Fruit fly (Drosophila melanogaster): ENCODE results near the gene Galphaf.
A peak's percentile ranks its signal among the peaks of the same experiment; 100 is the strongest.

Galphaf gene

dm6 chr3L:16642088-16642507 lies 25.6 kb downstream of the Galphaf start (continued):
- TF ChIP-seq disco-r (GFP tag; optimal IDR thresholded peaks at IDR 0.05) (no peak), YL-1 (GFP tag; optimal IDR thresholded peaks at IDR 0.05) (no peak), Hr51 (GFP tag; optimal IDR thresholded peaks at IDR 0.05) (peak in 1 of 2 experiments; percentile 70), CG3407 (GFP tag; optimal IDR thresholded peaks at IDR 0.05) (peak; percentile 63), nmo (GFP tag; optimal IDR thresholded peaks at IDR 0.05) (peak; percentile 90), esg (GFP tag; conservative IDR thresholded peaks at IDR 0.05) (0 out of 2 replicates have a peak, but pooled peaks have one; percentile 28), stc (GFP tag; IDR thresholded peaks at IDR 0.05) (no peak), Hmr (GFP tag; optimal IDR thresholded peaks at IDR 0.05) (no peak), CG8765 (GFP tag; IDR thresholded peaks at IDR 0.05) (no peak), CG12155 (GFP tag; optimal IDR thresholded peaks at IDR 0.05) (no peak), ara (GFP tag; IDR thresholded peaks at IDR 0.05) (peak; percentile 64; the same call in 1 of the 2 replicates), zen2 (GFP tag; IDR thresholded peaks at IDR 0.05; ENCODE audit: partially characterized antibody) (no peak), Optix (GFP tag; IDR thresholded peaks at IDR 0.05) (no peak), CG1792 (GFP tag; optimal IDR thresholded peaks at IDR 0.05) (no peak), bsh (GFP tag; optimal IDR thresholded peaks at IDR 0.05) (peak; percentile 63 to 75), Lpt (GFP tag; optimal IDR thresholded peaks at IDR 0.05) (no peak), CG33557 (GFP tag; optimal IDR thresholded peaks at IDR 0.05) (peak; percentile 59), CG15269 (tag; optimal IDR thresholded peaks at IDR 0.05) (peak; percentile 38), vfl (GFP tag; optimal IDR thresholded peaks at IDR 0.05) (no peak), sisA (GFP tag; IDR thresholded peaks at IDR 0.05) (no peak; the same call in none of the 2 replicates), CG12104 (GFP tag; optimal IDR thresholded peaks at IDR 0.05) (peak; percentile 21), tx (GFP tag; optimal IDR thresholded peaks at IDR 0.05) (no peak), Blimp-1 (GFP tag; optimal IDR thresholded peaks at IDR 0.05) (peak; percentile 68), org-1 (GFP tag; optimal IDR thresholded peaks at IDR 0.05) (peak; percentile 30), fd3F (GFP tag; optimal IDR thresholded peaks at IDR 0.05) (no peak), cwo (GFP tag; optimal IDR thresholded peaks at IDR 0.05) (no peak), CG6765 (GFP tag; optimal IDR thresholded peaks at IDR 0.05) (no peak), CG3838 (GFP tag; optimal IDR thresholded peaks at IDR 0.05) (no peak), eve (GFP tag; optimal IDR thresholded peaks at IDR 0.05) (peak in 1 of 2 experiments; percentile 84), Ets65A (GFP tag) (no peak), cad (GFP tag; optimal IDR thresholded peaks at IDR 0.05) (no peak), h (optimal IDR thresholded peaks at IDR 0.05) (no peak), exex (tag; optimal IDR thresholded peaks at IDR 0.05) (no peak), CG17361 (GFP tag; IDR thresholded peaks at IDR 0.05) (peak; percentile 92), CG7372 (GFP tag; IDR thresholded peaks at IDR 0.05) (no peak), CG10959 (GFP tag; IDR thresholded peaks at IDR 0.05) (no peak), CG32772 (GFP tag; IDR thresholded peaks at IDR 0.05) (peak; percentile 20; the same call in 1 of the 2 replicates), Neu2 (GFP tag; optimal IDR thresholded peaks at IDR 0.05; ENCODE audit: borderline replicate concordance) (no peak), CG9817 (tag; optimal IDR thresholded peaks at IDR 0.05) (no peak), nerfin-1 (tag; optimal IDR thresholded peaks at IDR 0.05) (peak; percentile 70), btn (GFP tag; optimal IDR thresholded peaks at IDR 0.05) (no peak), CG10321 (GFP tag; IDR thresholded peaks at IDR 0.05) (no peak), jumu (GFP tag; optimal IDR thresholded peaks at IDR 0.05) (no peak), sna (GFP tag; IDR thresholded peaks at IDR 0.05; ENCODE audit: partially characterized antibody) (no peak), caup (GFP tag; optimal IDR thresholded peaks at IDR 0.05; ENCODE audit: severe bottlenecking) (no peak), CG12942 (GFP tag; optimal IDR thresholded peaks at IDR 0.05) (peak; percentile 27), BEAF-32 (GFP tag; optimal IDR thresholded peaks at IDR 0.05) (no peak), stwl (tag; optimal IDR thresholded peaks at IDR 0.05) (no peak), ac (GFP tag; optimal IDR thresholded peaks at IDR 0.05) (no peak), CG14710 (tag; optimal IDR thresholded peaks at IDR 0.05) (peak; percentile 73), so (GFP tag; IDR thresholded peaks at IDR 0.05) (no peak; the same call in 2 of the 3 replicates)

All from whole organism, embryonic.